Worm (Caenorhabditis elegans) whole organism, early embryonic: Measurements from ENCODE around the gene C35D10.5.

ENCODE experiments used
- B0310.2 ChIP-seq: sonication (generic microtip); optimal IDR thresholded peaks from 2 replicates; lab custom pipeline; 2016; ENCODE audit warnings: mild to moderate bottlenecking, missing genetic modification characterization, missing compliant biosample characterization
- F13C5.2 ChIP-seq: sonication (generic microtip); optimal IDR thresholded peaks from 2 replicates; lab custom pipeline; 2017; ENCODE audit warnings: mild to moderate bottlenecking, missing genetic modification characterization, inconsistent platforms, missing compliant biosample characterization
- aly-1 ChIP-seq: sonication (generic microtip); optimal IDR thresholded peaks from 2 replicates; lab custom pipeline; 2016; ENCODE audit warnings: missing genetic modification characterization, missing compliant biosample characterization
- ama-1 ChIP-seq: fragments of 150-350 bp; optimal IDR thresholded peaks from 2 replicates; lab custom pipeline; 2014
- ceh-13 ChIP-seq: fragments of 200-800 bp; sonication (Bioruptor generic); optimal IDR thresholded peaks from 2 replicates; lab custom pipeline; 2018; ENCODE audit warnings: mild to moderate bottlenecking, missing genetic modification characterization, missing compliant biosample characterization
- ceh-36 ChIP-seq: sonication (generic microtip); optimal IDR thresholded peaks from 2 replicates; lab custom pipeline; 2016; ENCODE audit warnings: missing genetic modification characterization, inconsistent platforms, missing compliant biosample characterization
- ets-7 ChIP-seq: sonication (generic microtip); optimal IDR thresholded peaks from 2 replicates; lab custom pipeline; 2016; ENCODE audit warnings: missing genotype, missing genetic modification characterization, missing compliant biosample characterization
- flt-1 ChIP-seq: fragments of 200-800 bp; sonication (Bioruptor generic); IDR thresholded peaks from 2 replicates; pipeline ENCODE4 v1.3.6; 2022; ENCODE audit warnings: missing genetic modification characterization, missing compliant biosample characterization
- hmbx-1 ChIP-seq: sonication (generic microtip); optimal IDR thresholded peaks from 2 replicates; lab custom pipeline; 2016; ENCODE audit warnings: mild to moderate bottlenecking, missing genetic modification characterization, missing compliant biosample characterization
- hmg-4 ChIP-seq: fragments of 200-800 bp; sonication (Bioruptor generic); optimal IDR thresholded peaks from 2 replicates; lab custom pipeline; 2018; ENCODE audit warnings: mild to moderate bottlenecking, missing genetic modification characterization, missing compliant biosample characterization
- hnd-1 ChIP-seq: sonication (generic microtip); optimal IDR thresholded peaks from 2 replicates; lab custom pipeline; 2016; ENCODE audit warnings: missing genetic modification characterization, missing compliant biosample characterization
- pes-1 ChIP-seq: fragments of 200-800 bp; sonication (Bioruptor generic); IDR thresholded peaks from 2 replicates; pipeline ENCODE4 v1.3.6; 2022; ENCODE audit warnings: missing genetic modification reagents, missing genetic modification characterization, missing compliant biosample characterization
- scrt-1 ChIP-seq: fragments of 200-800 bp; sonication (Bioruptor generic); IDR thresholded peaks from 2 replicates; pipeline ENCODE4 v1.3.6; 2022; ENCODE audit warnings: missing genetic modification characterization, missing compliant biosample characterization
- sea-1 ChIP-seq: fragments of 200-800 bp; sonication (Bioruptor generic); conservative IDR thresholded peaks from 2 replicates; pipeline ENCODE4 v1.3.6; 2022; ENCODE audit warnings: missing genetic modification characterization, missing compliant biosample characterization
- tbx-11 ChIP-seq: fragments of 200-800 bp; sonication (Bioruptor generic); IDR thresholded peaks from 2 replicates; pipeline ENCODE4 v1.3.6; 2022; ENCODE audit warnings: missing genetic modification characterization, missing compliant biosample characterization
- tbx-37 ChIP-seq: fragments of 200-800 bp; sonication (Bioruptor generic); conservative IDR thresholded peaks from 2 replicates; pipeline ENCODE4 v1.3.6; 2022; ENCODE audit warnings: missing genetic modification reagents, missing genetic modification characterization, missing compliant biosample characterization
- tra-4 ChIP-seq: sonication (generic microtip); optimal IDR thresholded peaks from 2 replicates; lab custom pipeline; 2017; ENCODE audit warnings: missing genetic modification characterization, missing compliant biosample characterization

Gene C35D10.5

DNA sequence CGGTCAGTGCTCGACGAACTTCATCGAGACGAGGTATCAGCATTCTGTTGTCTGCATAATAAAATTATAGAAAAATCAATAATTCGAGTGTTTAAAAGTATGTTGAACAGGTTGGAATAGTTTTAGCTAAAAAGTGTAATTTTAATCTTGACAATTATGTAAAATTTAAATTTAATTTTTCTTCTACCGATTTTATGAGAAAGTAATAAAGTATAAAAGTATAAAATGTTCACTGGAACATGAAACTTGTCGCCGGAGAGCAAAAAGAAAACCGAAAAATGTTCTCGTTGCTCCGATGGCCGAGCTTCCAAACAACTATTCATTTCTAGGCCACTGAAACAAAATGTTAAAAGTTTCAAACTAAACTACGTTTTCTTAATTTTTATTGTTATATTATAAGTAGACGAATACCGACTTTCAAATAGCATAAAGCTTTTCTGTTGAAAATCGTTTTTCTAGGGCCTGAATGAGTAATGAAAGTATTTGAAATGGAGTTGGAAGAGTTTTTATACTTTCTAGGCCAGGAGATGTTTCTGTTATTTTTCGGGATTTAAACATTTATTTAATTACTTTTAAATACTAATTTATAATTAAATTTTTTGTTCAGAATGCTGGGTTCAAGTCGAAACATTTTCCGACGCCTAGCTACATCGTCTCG, at the start of gene C35D10.5, which contains the start of gene C35D10.10:
C35D10.5 (plus strand) TSS at position 608 of the 658 bp plus-strand sequence.
C35D10.10 (minus strand) TSS at position 51 of the 658 bp plus-strand sequence.
- no peak for TF ChIP-seq tra-4 (tag; lab: Kevin White, UChicago)
- no peak for TF ChIP-seq hnd-1 (tag; lab: Kevin White, UChicago)
- TF ChIP-seq tbx-11 (GFP tag; lab: Robert Waterston, UW) = no peak
- no peak for TF ChIP-seq B0310.2 (tag; lab: Kevin White, UChicago)
- no peak for TF ChIP-seq ceh-13
- no peak for TF ChIP-seq flt-1 (GFP tag; lab: Robert Waterston, UW)
- TF ChIP-seq F13C5.2 (tag; lab: Kevin White, UChicago) = no peak
- no peak for TF ChIP-seq tbx-37 (GFP tag; lab: Robert Waterston, UW)

- TF ChIP-seq B0310.2 (tag; lab: Kevin White, UChicago) (no peak), aly-1 (no peak), ets-7 (no peak), ama-1 (lab: Kevin White, UChicago) (no peak), hnd-1 (tag; lab: Kevin White, UChicago) (no peak), scrt-1 (no peak), flt-1 (GFP tag; lab: Robert Waterston, UW) (no peak), sea-1 (GFP tag; lab: Robert Waterston, UW) (no peak), ceh-36 (no peak), F13C5.2 (tag; lab: Kevin White, UChicago) (no peak), hmg-4 (GFP tag; lab: Kevin White, UChicago) (no peak), tbx-11 (GFP tag; lab: Robert Waterston, UW) (no peak), tbx-37 (GFP tag; lab: Robert Waterston, UW) (no peak), tra-4 (tag; lab: Kevin White, UChicago) (no peak), pes-1 (GFP tag; lab: Robert Waterston, UW) (no peak), ceh-13 (no peak), hmbx-1 (tag; lab: Kevin White, UChicago) (no peak)
Measured at ce11 chrIII:4814730-4815129, 47.4 kb upstream of the C35D10.5 start, which contains the start of gene arl-6. arl-6 (minus strand) TSS chrIII:4814830.

DNA sequence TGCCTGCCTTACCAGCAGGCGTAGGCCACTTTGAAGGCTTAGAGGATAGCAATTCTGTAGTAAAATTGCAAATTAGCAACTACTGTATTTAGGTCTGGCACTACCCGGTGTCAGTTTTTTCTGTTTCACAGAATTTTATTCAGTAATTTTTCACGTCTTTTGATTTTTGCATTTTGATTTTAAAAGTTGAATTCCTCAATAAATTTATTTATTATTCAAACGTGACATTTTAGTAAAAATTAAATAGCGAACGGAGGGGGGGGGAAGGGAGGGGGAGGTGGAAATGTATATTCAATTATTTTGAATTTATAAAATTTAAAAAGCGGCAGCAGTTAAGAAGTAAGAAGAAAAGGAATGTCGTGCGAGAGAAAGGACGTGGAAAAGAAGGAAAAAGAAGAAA, 44.9 kb upstream of the C35D10.5 start, which contains the start of gene F26A1.4:
F26A1.4 (plus strand) TSS at position 301 of the 400 bp plus-strand sequence.
- TF ChIP-seq sea-1 (GFP tag; lab: Robert Waterston, UW) = no peak

DNA sequence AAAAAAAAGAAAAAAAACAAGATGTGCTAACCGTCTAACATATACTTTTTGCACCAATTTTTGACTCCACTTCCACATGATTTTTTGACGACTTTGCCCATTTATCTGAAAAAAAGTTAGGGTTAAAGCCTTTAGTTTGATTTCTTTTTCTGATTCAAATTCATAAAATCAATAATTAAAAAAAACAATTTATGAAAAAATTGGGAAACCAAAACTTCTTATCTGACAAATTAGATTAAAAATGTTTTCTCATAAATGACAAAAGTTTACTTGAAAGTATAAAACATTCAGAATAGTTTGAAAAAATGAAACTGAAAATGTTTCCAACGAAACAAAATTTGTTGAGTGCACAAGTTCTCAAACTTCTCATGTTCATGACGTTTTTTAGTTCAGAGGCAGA, 42.3 kb upstream of the C35D10.5 start, which contains the start of gene F26A1.7:
F26A1.7 (minus strand) TSS at position 101 of the 400 bp plus-strand sequence.
- no peak for TF ChIP-seq ama-1 (lab: Kevin White, UChicago)
- no peak for TF ChIP-seq tbx-37 (GFP tag; lab: Robert Waterston, UW)
- no peak for TF ChIP-seq sea-1 (GFP tag; lab: Robert Waterston, UW)
- TF ChIP-seq hmbx-1 (tag; lab: Kevin White, UChicago) = no peak
- no peak for TF ChIP-seq hmg-4 (GFP tag; lab: Kevin White, UChicago)
- no peak for TF ChIP-seq F13C5.2 (tag; lab: Kevin White, UChicago)
- no peak for TF ChIP-seq tra-4 (tag; lab: Kevin White, UChicago)
- no peak for TF ChIP-seq tbx-11 (GFP tag; lab: Robert Waterston, UW)
- no peak for TF ChIP-seq pes-1 (GFP tag; lab: Robert Waterston, UW)
- TF ChIP-seq hnd-1 (tag; lab: Kevin White, UChicago) = no peak
- TF ChIP-seq ets-7 = no peak
- TF ChIP-seq ceh-13 = no peak
- no peak for TF ChIP-seq flt-1 (GFP tag; lab: Robert Waterston, UW)
- no peak for TF ChIP-seq aly-1
- TF ChIP-seq ceh-36 = no peak
- TF ChIP-seq B0310.2 (tag; lab: Kevin White, UChicago) = no peak

DNA sequence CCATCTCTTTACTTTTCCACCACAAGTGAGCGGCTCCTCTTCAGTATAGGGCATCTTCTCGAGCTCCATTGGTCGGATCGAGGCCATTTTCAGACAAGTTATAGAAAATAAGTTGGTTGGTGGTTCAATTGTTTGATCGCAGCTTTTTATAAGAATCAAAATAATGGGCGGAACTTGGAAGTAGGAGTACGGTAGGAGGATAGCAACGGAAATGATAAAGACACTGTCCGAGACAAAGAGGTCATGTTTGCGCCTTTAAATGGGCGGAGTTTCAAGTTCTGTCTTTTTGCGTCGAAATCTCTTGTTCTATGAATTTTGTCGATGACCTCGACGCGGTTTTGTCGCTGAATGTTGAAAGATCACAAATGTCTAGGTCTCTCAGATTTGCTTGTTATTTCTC, 40.0 kb upstream of the C35D10.5 start, which contains the start of gene F26A1.8:
F26A1.8 (minus strand) TSS at position 101 of the 400 bp plus-strand sequence.
- no peak for TF ChIP-seq hnd-1 (tag; lab: Kevin White, UChicago)
- TF ChIP-seq B0310.2 (tag; lab: Kevin White, UChicago) = no peak
- no peak for TF ChIP-seq hmbx-1 (tag; lab: Kevin White, UChicago)
- no peak for TF ChIP-seq ama-1 (lab: Kevin White, UChicago)
- no peak for TF ChIP-seq ets-7
- no peak for TF ChIP-seq pes-1 (GFP tag; lab: Robert Waterston, UW)
- TF ChIP-seq flt-1 (GFP tag; lab: Robert Waterston, UW) = no peak
- no peak for TF ChIP-seq sea-1 (GFP tag; lab: Robert Waterston, UW)
- TF ChIP-seq ceh-13 = no peak
- TF ChIP-seq hmg-4 (GFP tag; lab: Kevin White, UChicago) = no peak
- no peak for TF ChIP-seq tbx-37 (GFP tag; lab: Robert Waterston, UW)
- TF ChIP-seq tra-4 (tag; lab: Kevin White, UChicago) = no peak
- no peak for TF ChIP-seq ceh-36
- TF ChIP-seq F13C5.2 (tag; lab: Kevin White, UChicago) = no peak
- no peak for TF ChIP-seq tbx-11 (GFP tag; lab: Robert Waterston, UW)
- TF ChIP-seq scrt-1 = no peak

DNA sequence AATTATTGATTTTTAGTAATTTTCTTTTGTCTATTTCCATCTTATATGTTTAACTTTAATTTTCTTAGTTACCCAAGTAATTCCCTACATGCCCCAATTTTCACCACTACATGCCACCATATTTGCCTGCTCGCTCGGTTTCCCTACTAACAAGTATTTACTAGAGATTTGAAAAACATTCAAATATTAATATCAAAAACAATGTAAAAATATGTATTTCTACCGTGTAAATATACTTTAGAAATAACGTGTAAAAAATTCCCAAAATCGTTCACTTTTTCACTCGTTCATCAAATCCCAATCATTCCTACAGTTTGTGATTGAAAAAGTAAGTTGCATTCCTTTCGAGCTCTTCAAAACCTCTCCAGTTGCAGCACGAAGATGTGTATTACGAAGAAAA, 35.5 kb upstream of the C35D10.5 start, which contains the start of gene F26A1.3:
F26A1.3 (plus strand) TSS at position 301 of the 400 bp plus-strand sequence.
- TF ChIP-seq scrt-1 = no peak
- TF ChIP-seq tra-4 (tag; lab: Kevin White, UChicago) = no peak
- TF ChIP-seq hmg-4 (GFP tag; lab: Kevin White, UChicago) = no peak
- no peak for TF ChIP-seq pes-1 (GFP tag; lab: Robert Waterston, UW)
- TF ChIP-seq flt-1 (GFP tag; lab: Robert Waterston, UW) = no peak
- no peak for TF ChIP-seq hnd-1 (tag; lab: Kevin White, UChicago)
- no peak for TF ChIP-seq F13C5.2 (tag; lab: Kevin White, UChicago)
- no peak for TF ChIP-seq ceh-36
- no peak for TF ChIP-seq hmbx-1 (tag; lab: Kevin White, UChicago)
- no peak for TF ChIP-seq B0310.2 (tag; lab: Kevin White, UChicago)

DNA sequence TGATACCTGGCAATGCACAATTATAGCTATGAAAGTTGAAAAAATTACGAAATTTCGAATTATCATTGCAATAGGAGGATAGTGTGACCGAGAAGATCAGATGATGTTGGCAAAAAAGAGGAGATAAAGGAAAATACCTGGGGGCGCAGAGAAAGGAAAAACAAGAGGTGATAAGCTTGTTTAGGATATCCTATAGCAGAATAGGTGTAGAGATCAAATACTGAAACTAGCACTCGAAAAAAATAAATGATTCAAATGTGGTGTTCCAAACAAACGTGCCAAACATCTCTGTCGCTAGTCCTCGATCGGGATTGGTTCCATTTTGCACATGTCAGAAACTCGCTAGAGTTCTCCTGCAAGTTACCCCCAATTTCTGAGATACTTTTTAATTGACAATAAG, 32.7 kb upstream of the C35D10.5 start, which contains the start of gene F26A1.9:
F26A1.9 (minus strand) TSS at position 101 of the 400 bp plus-strand sequence.
- TF ChIP-seq pes-1 (GFP tag; lab: Robert Waterston, UW) (no peak), tra-4 (tag; lab: Kevin White, UChicago) (no peak), tbx-11 (GFP tag; lab: Robert Waterston, UW) (no peak), scrt-1 (no peak), sea-1 (GFP tag; lab: Robert Waterston, UW) (no peak), flt-1 (GFP tag; lab: Robert Waterston, UW) (no peak), hnd-1 (tag; lab: Kevin White, UChicago) (no peak), ceh-36 (no peak), ets-7 (no peak), hmbx-1 (tag; lab: Kevin White, UChicago) (no peak), ama-1 (lab: Kevin White, UChicago) (no peak), aly-1 (no peak), hmg-4 (GFP tag; lab: Kevin White, UChicago) (no peak), B0310.2 (tag; lab: Kevin White, UChicago) (no peak), ceh-13 (no peak), F13C5.2 (tag; lab: Kevin White, UChicago) (no peak), tbx-37 (GFP tag; lab: Robert Waterston, UW) (no peak)
